Worm (Caenorhabditis elegans) whole organism, mixed stage, embryonic: ENCODE measurements around the gene C50E10.2.

ENCODE experiments used
- M03D4.4 ChIP-seq: sonication (generic microtip); optimal IDR thresholded peaks from 2 replicates; lab custom pipeline; 2017; ENCODE audit warnings: mild to moderate bottlenecking, missing genetic modification characterization, missing compliant biosample characterization
- bed-3 ChIP-seq: fragments of 200-800 bp; sonication (Bioruptor generic); optimal IDR thresholded peaks from 3 replicates; lab custom pipeline; 2018; ENCODE audit warnings: mild to moderate bottlenecking, missing genetic modification characterization, moderate library complexity, missing compliant biosample characterization
- blmp-1 ChIP-seq: fragments of 150-350 bp; optimal IDR thresholded peaks from 2 replicates; lab custom pipeline; 2014; ENCODE audit warnings: missing biosample characterization, missing genetic modification characterization
- ceh-39 ChIP-seq: fragments of 150-350 bp; optimal IDR thresholded peaks from 2 replicates; lab custom pipeline; 2014; ENCODE audit warnings: missing biosample characterization, missing genetic modification characterization
- ceh-43 ChIP-seq: fragments of 200-800 bp; sonication (Bioruptor generic); optimal IDR thresholded peaks from 2 replicates; lab custom pipeline; 2018; ENCODE audit warnings: mild to moderate bottlenecking, missing genetic modification characterization, moderate library complexity, missing compliant biosample characterization
- ceh-83 ChIP-seq: fragments of 200-800 bp; sonication (Bioruptor generic); optimal IDR thresholded peaks from 2 replicates; lab custom pipeline; 2018; ENCODE audit warnings: mild to moderate bottlenecking, missing genetic modification characterization, missing compliant biosample characterization
- ces-1 ChIP-seq: fragments of 150-350 bp; optimal IDR thresholded peaks from 2 replicates; lab custom pipeline; 2014; ENCODE audit warnings: missing biosample characterization, missing genetic modification reagents, missing genetic modification characterization
- cnd-1 ChIP-seq: fragments of 200-800 bp; sonication (Bioruptor generic); optimal IDR thresholded peaks from 2 replicates; lab custom pipeline; 2018; ENCODE audit warnings: mild to moderate bottlenecking, missing genetic modification characterization, missing compliant biosample characterization
- elt-3 ChIP-seq: fragments of 150-350 bp; optimal IDR thresholded peaks from 2 replicates; lab custom pipeline; 2014; ENCODE audit warnings: missing biosample characterization, missing genetic modification characterization
- flh-1 ChIP-seq: fragments of 200-800 bp; sonication (Bioruptor generic); optimal IDR thresholded peaks from 2 replicates; lab custom pipeline; 2018; ENCODE audit warnings: mild to moderate bottlenecking, missing genetic modification characterization, moderate library complexity, missing compliant biosample characterization
- ham-2 ChIP-seq: fragments of 200-800 bp; sonication (Bioruptor generic); optimal IDR thresholded peaks from 2 replicates; lab custom pipeline; 2018; ENCODE audit warnings: mild to moderate bottlenecking, missing genetic modification characterization, missing compliant biosample characterization
- hlh-1 ChIP-seq: fragments of 150-350 bp; optimal IDR thresholded peaks from 2 replicates; lab custom pipeline; 2014; ENCODE audit warnings: missing biosample characterization, missing genetic modification reagents, missing genetic modification characterization
- lin-13 ChIP-seq: fragments of 150-350 bp; optimal IDR thresholded peaks from 2 replicates; lab custom pipeline; 2014; ENCODE audit warnings: missing biosample characterization, missing genetic modification characterization
- lin-32 ChIP-seq: fragments of 200-800 bp; sonication (Bioruptor generic); optimal IDR thresholded peaks from 2 replicates; lab custom pipeline; 2018; ENCODE audit warnings: mild to moderate bottlenecking, missing genetic modification characterization, missing compliant biosample characterization
- lsy-2 ChIP-seq: fragments of 150-350 bp; optimal IDR thresholded peaks from 2 replicates; lab custom pipeline; 2014; ENCODE audit warnings: missing biosample characterization, missing genetic modification characterization
- mab-5 ChIP-seq: fragments of 150-350 bp; optimal IDR thresholded peaks from 2 replicates; lab custom pipeline; 2014; ENCODE audit warnings: missing biosample characterization, missing genetic modification characterization
- mls-2 ChIP-seq: sonication (generic microtip); optimal IDR thresholded peaks from 2 replicates; lab custom pipeline; 2016; ENCODE audit warnings: mild to moderate bottlenecking, missing genetic modification characterization, moderate library complexity, missing compliant biosample characterization
- nhr-12 ChIP-seq: fragments of 150-350 bp; optimal IDR thresholded peaks from 2 replicates; lab custom pipeline; 2014; ENCODE audit warnings: missing biosample characterization, missing genetic modification characterization
- nhr-2 ChIP-seq: fragments of 150-350 bp; optimal IDR thresholded peaks from 2 replicates; lab custom pipeline; 2014; ENCODE audit warnings: missing biosample characterization, missing genetic modification characterization
- nhr-237 ChIP-seq: fragments of 150-350 bp; optimal IDR thresholded peaks from 2 replicates; lab custom pipeline; 2014; ENCODE audit warnings: missing biosample characterization, missing genetic modification characterization
- nhr-28 ChIP-seq: fragments of 150-350 bp; optimal IDR thresholded peaks from 2 replicates; lab custom pipeline; 2014; ENCODE audit warnings: missing biosample characterization, missing genetic modification characterization
- nhr-76 ChIP-seq: sonication (generic microtip); optimal IDR thresholded peaks from 2 replicates; lab custom pipeline; 2017; ENCODE audit warnings: missing biosample characterization, missing genetic modification characterization
- pha-4 ChIP-seq: fragments of 150-350 bp; optimal IDR thresholded peaks from 2 replicates; lab custom pipeline; 2018; ENCODE audit warnings: missing biosample characterization, missing genetic modification reagents, missing genetic modification characterization
- sem-2 ChIP-seq: fragments of 200-800 bp; sonication (Bioruptor generic); optimal IDR thresholded peaks from 2 replicates; lab custom pipeline; 2018; ENCODE audit warnings: mild to moderate bottlenecking, missing genetic modification characterization, missing compliant biosample characterization
- snpc-4 ChIP-seq: fragments of 150-350 bp; optimal IDR thresholded peaks from 2 replicates; lab custom pipeline; 2014; ENCODE audit warnings: missing biosample characterization, missing genetic modification characterization
- sptf-1 ChIP-seq: sonication (generic microtip); optimal IDR thresholded peaks from 2 replicates; lab custom pipeline; 2017; ENCODE audit warnings: mild to moderate bottlenecking, missing genetic modification characterization, moderate library complexity, missing compliant biosample characterization
- tbx-8 ChIP-seq: fragments of 200-800 bp; sonication (Bioruptor generic); optimal IDR thresholded peaks from 2 replicates; lab custom pipeline; 2018; ENCODE audit warnings: mild to moderate bottlenecking, missing genetic modification characterization, moderate library complexity, missing compliant biosample characterization
- unc-120 ChIP-seq: sonication (generic microtip); optimal IDR thresholded peaks from 2 replicates; lab custom pipeline; 2017; ENCODE audit warnings: missing genetic modification characterization, missing compliant biosample characterization; ENCODE audit not compliant: poor library complexity, severe bottlenecking
- unc-39 ChIP-seq: fragments of 150-350 bp; optimal IDR thresholded peaks from 2 replicates; lab custom pipeline; 2014; ENCODE audit warnings: missing biosample characterization, missing genetic modification characterization
- unc-62 ChIP-seq: fragments of 150-350 bp; optimal IDR thresholded peaks from 2 replicates; lab custom pipeline; 2014; ENCODE audit warnings: missing biosample characterization, missing genetic modification reagents, missing genetic modification characterization
- zip-8 ChIP-seq: fragments of 150-350 bp; optimal IDR thresholded peaks from 2 replicates; lab custom pipeline; 2014; ENCODE audit warnings: missing biosample characterization, missing genetic modification characterization
- ztf-11 ChIP-seq: fragments of 150-350 bp; optimal IDR thresholded peaks from 2 replicates; lab custom pipeline; 2014; ENCODE audit warnings: missing biosample characterization, missing genetic modification characterization

The C50E10.2 gene

ce11 chrII:12303142-12303541, 6.4 kb downstream of the C50E10.2 start, which contains the start of gene sre-50:
Gene sre-50 (plus strand): TSS chrII:12303525.
- TF ChIP-seq pha-4 (tag; lab: Kevin White, UChicago) (no peak), flh-1 (GFP tag; lab: Kevin White, UChicago) (no peak), zip-8 (tag; lab: Kevin White, UChicago) (no peak), nhr-28 (tag; lab: Kevin White, UChicago) (no peak), elt-3 (no peak), mab-5 (tag; lab: Kevin White, UChicago) (no peak), cnd-1 (tag; lab: Kevin White, UChicago) (no peak), M03D4.4 (tag; lab: Kevin White, UChicago) (no peak), nhr-237 (tag; lab: Kevin White, UChicago) (no peak), tbx-8 (no peak), ces-1 (GFP tag; lab: Kevin White, UChicago) (no peak), lin-32 (no peak), nhr-2 (tag; lab: Kevin White, UChicago) (no peak), blmp-1 (tag; lab: Kevin White, UChicago) (no peak), bed-3 (no peak), sptf-1 (no peak), nhr-76 (no peak), ceh-39 (tag; lab: Kevin White, UChicago) (no peak)

ce11 chrII:12302354-12302753, 7.2 kb downstream of the C50E10.2 start, which contains the start of gene C50E10.1:
Gene C50E10.1 (minus strand): TSS chrII:12302454.
- TF ChIP-seq nhr-237 (tag; lab: Kevin White, UChicago) (no peak), blmp-1 (tag; lab: Kevin White, UChicago) (no peak)

DNA sequence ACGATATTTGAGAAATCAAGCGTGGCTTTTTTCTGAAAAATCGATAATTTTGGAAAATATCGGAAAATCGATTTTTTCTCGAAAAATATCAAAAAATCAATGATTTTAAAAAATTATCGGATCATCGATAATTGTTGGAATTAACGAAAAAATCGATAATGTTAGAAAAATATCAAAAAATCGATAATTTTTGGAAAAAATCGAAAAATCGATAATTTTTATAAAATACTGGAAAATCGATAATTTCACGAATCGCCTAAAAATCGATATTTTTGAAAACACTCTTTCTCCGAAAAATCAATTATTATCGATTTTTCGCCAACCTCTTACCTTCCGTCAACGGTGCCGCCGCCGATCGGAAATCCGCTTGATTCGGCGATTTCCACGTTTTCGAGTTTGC, 8.3 kb downstream of the C50E10.2 start:
- TF ChIP-seq unc-39 (tag; lab: Kevin White, UChicago), result no peak
- no peak for TF ChIP-seq lin-13 (tag; lab: Kevin White, UChicago)
- TF ChIP-seq pha-4 (tag; lab: Kevin White, UChicago), result no peak
- TF ChIP-seq ceh-83, result no peak
- TF ChIP-seq ceh-39 (tag; lab: Kevin White, UChicago), result no peak
- no peak for TF ChIP-seq M03D4.4 (tag; lab: Kevin White, UChicago)
- no peak for TF ChIP-seq nhr-76
- no peak for TF ChIP-seq ceh-43 (GFP tag; lab: Kevin White, UChicago)
- TF ChIP-seq lsy-2 (tag; lab: Kevin White, UChicago), result no peak
- no peak for TF ChIP-seq flh-1 (GFP tag; lab: Kevin White, UChicago)
- TF ChIP-seq ztf-11 (tag; lab: Kevin White, UChicago), result no peak
- TF ChIP-seq mls-2, result no peak
- TF ChIP-seq nhr-28 (tag; lab: Kevin White, UChicago), result no peak
- no peak for TF ChIP-seq ces-1 (GFP tag; lab: Kevin White, UChicago)
- no peak for TF ChIP-seq sem-2 (GFP tag; lab: Kevin White, UChicago)
- no peak for TF ChIP-seq nhr-12 (tag; lab: Kevin White, UChicago)
- TF ChIP-seq unc-62, result no peak
- TF ChIP-seq snpc-4 (tag; lab: Kevin White, UChicago), result no peak
- no peak for TF ChIP-seq lin-32
- no peak for TF ChIP-seq hlh-1

ce11 chrII:12300680-12301079, 8.8 kb downstream of the C50E10.2 start:
- TF ChIP-seq snpc-4 (tag; lab: Kevin White, UChicago) (no peak), unc-120 (tag; lab: Kevin White, UChicago) (no peak)

- TF ChIP-seq cnd-1 (tag; lab: Kevin White, UChicago) (no peak), M03D4.4 (tag; lab: Kevin White, UChicago) (no peak), unc-120 (tag; lab: Kevin White, UChicago) (no peak), mab-5 (tag; lab: Kevin White, UChicago) (no peak), nhr-76 (no peak), ham-2 (GFP tag; lab: Kevin White, UChicago) (no peak), flh-1 (GFP tag; lab: Kevin White, UChicago) (no peak), hlh-1 (no peak), nhr-28 (tag; lab: Kevin White, UChicago) (no peak), nhr-12 (tag; lab: Kevin White, UChicago) (no peak), nhr-2 (tag; lab: Kevin White, UChicago) (no peak), blmp-1 (tag; lab: Kevin White, UChicago) (no peak), unc-62 (no peak)
Observed at ce11 chrII:12296591-12296990, 12.9 kb downstream of the C50E10.2 start.
